Fruit fly (Drosophila melanogaster) S2 (cell line): ENCODE measurements around the gene Unc-76.

ENCODE experiments used
- CG8478 ChIP-seq: fragments of >200 bp; optimal IDR thresholded peaks from 2 replicates; lab custom pipeline; 2018
- CTCF ChIP-seq, 2 experiments: fragments of >200 bp; optimal IDR thresholded peaks; 2 replicates each; lab custom pipeline; 2018

- no peak for TF ChIP-seq CG8478 (lab: Kevin White, UChicago)
- no peak for TF ChIP-seq CTCF (optimal IDR thresholded peaks at IDR 0.05; lab: Kevin White, UChicago)
Measured at dm6 chrX:2142935-2143312, 62.5 kb downstream of the Unc-76 start.
